Worm (Caenorhabditis elegans) whole organism, dauer: ENCODE results near the gene hhat-1.

Source experiments
- unc-62 ChIP-seq: sonication (generic microtip); optimal IDR thresholded peaks from 2 replicates; lab custom pipeline; 2017; ENCODE audit warnings: missing biosample characterization, missing genetic modification reagents, missing genetic modification characterization

The hhat-1 gene

DNA sequence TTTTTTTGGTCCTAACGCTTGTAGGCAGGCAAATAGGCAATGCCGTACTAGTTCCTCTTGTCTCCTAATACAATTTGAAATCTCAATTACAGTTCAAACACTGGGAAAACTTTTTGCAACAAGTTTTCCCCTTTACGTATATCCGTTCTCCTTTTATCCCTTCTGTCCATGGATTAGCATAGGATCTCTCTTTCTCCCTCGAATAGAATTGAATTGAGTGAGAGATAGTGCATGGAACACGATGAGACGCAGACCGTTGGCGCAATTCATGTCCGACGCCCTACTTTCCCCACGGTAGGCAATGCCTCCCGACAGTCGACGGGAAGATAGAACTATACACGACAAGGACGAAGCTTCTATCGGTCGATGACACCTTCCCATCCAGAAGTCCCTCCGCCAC, at the start of gene hhat-1:
hhat-1 (plus strand) TSS at position 301 of the 400 bp plus-strand sequence.
- no peak for TF ChIP-seq unc-62 (GFP tag; lab: Kevin White, UChicago)

DNA sequence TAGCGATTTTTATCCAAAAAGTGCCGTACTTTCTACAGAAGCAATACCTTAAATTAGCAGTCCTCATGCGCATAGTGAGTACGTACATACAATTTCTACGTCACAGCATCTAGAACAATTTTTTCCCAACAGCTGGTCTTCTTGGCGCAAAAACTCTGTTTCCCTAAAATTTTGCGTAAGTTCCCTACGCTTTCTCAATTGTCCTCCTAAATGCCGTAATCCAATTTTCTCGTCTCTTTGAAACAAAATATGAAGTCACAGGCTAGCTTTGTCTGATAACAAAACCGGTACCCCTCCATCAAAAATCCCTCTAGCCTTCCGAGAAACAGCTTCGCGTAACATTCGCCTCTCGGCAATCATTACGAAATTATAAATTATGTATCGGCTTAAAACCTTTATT, 45.4 kb upstream of the hhat-1 start, which contains the start of gene C38C6.3:
C38C6.3 (plus strand) TSS at position 301 of the 400 bp plus-strand sequence.
- no peak for TF ChIP-seq unc-62 (GFP tag; lab: Kevin White, UChicago)

- TF ChIP-seq unc-62 (GFP tag; lab: Kevin White, UChicago), result no peak
Measured at ce11 chrII:14634042-14634441, 44.2 kb upstream of the hhat-1 start.

DNA sequence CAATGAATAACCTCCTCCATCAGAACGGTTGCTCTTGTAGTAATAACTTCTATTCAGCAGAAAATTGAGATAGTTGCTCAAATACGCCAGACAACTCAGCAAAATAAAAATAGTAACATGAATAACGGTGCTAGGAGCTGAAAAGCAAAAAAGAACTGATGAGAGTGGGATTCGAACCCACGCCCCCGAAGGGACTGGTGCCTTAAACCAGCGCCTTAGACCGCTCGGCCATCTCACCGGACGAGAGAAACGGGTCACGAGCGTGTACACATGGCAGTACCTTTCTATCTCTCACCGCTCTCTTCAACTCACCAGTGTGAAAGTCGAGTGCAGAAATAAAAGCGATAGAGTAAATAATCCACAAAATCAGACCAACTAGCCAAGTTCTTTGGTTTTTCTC, 43.1 kb upstream of the hhat-1 start:
- no peak for TF ChIP-seq unc-62 (GFP tag; lab: Kevin White, UChicago)

ce11 chrII:14636737-14637136, 41.5 kb upstream of the hhat-1 start, which contains the start of gene sre-13:
Gene sre-13 (minus strand): TSS chrII:14636837.
- no peak for TF ChIP-seq unc-62 (GFP tag; lab: Kevin White, UChicago)

DNA sequence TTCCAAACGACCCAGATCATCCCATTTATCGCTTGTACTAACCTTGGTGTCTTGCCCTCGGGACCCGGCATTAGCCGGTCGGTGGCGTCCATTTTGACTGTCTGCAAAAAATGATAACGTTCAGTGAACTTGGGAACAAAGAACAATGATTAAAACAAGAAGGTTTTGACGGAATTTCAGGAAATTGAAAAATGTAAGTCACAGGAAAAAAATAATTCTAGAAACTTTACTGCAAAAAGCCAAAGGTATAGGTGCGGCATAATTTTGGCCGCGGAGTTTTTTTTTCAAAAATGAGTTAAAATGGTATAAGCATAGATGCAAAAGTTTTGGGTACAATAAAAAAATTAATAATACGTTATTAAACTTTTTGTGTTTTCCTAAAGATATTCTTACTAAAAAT, 34.3 kb upstream of the hhat-1 start, which contains the start of gene atgp-2:
atgp-2 (minus strand) TSS at position 101 of the 400 bp plus-strand sequence.
- no peak for TF ChIP-seq unc-62 (GFP tag; lab: Kevin White, UChicago)

DNA sequence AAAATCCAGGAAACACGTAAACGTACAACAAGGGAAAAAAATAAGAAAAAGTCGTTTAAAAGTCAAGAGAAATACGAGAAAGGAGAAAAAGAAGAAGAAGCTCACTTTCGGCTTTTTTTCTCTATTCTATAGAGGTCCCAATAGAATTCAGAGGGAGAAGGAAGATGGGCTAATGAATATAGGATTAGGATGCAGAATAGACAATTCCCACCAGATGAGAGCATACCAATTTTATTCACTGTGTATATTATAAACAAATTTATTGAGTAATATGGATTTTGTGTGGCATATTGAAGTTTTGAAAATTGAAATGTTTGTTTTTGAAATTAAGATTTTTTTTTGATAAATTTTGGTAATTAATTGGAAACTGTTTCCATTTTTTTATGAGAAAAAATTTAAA, 33.8 kb upstream of the hhat-1 start:
- no peak for TF ChIP-seq unc-62 (GFP tag; lab: Kevin White, UChicago)

DNA sequence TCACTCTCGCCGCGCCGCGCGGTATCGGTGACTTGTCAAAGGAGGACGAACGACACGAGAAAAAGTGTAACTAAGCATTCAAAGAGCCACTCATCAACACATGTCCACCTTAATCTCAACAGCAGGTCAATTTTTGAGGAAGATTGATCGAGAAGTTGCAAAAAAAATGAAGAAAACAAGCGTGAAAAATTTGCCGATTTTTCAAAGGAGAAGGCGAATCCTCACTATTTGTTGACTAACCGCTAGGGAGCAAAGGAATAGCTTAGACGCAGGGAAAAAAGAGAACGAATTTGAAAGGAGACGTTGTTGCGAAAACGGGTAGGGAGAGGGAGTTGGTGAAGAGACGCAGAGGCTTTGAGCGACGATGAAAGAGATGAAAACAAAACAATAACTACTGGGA, 33.0 kb upstream of the hhat-1 start:
- TF ChIP-seq unc-62 (GFP tag; lab: Kevin White, UChicago), result no peak

DNA sequence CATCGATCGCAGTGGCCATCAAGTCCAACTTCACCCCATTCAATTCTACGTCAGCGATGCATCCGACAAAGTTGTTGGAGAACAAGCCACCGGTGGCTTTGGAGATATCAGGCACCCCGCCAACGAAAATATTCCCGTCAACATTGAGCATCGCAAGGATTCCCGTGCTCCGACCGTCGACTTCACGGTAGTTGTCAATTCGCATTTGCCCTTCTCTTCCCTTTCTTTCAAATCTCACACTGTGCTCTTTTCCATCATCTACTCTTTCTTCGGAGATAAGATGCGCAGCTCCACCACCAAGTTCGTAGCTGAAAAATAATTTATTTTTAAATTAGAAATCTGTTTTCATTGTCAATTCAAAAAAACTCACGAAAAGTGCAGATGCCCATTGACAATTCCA, 30.7 kb upstream of the hhat-1 start:
- no peak for TF ChIP-seq unc-62 (GFP tag; lab: Kevin White, UChicago)

- no peak for TF ChIP-seq unc-62 (GFP tag; lab: Kevin White, UChicago)
Measured at ce11 chrII:14664647-14665518, 13.4 kb upstream of the hhat-1 start.

DNA sequence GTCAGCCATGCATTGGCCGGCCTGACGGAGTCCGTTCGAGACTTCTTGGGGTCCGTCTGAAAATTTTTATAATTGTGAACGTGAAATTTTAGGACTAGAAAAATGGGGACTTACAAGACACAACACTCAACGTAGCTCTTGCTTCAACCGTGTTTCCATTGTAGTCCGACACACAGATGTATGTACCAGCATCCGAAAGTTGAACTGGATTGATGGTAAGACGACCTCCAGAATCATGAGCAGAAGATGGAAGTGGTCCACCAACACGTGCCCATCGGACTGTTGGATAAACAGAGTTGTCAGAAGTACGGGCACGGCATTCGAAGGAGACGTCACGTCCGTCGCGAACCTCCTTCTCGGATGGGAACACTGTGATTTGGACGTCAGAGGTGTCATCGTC, 12.0 kb upstream of the hhat-1 start:
- no peak for TF ChIP-seq unc-62 (GFP tag; lab: Kevin White, UChicago)

DNA sequence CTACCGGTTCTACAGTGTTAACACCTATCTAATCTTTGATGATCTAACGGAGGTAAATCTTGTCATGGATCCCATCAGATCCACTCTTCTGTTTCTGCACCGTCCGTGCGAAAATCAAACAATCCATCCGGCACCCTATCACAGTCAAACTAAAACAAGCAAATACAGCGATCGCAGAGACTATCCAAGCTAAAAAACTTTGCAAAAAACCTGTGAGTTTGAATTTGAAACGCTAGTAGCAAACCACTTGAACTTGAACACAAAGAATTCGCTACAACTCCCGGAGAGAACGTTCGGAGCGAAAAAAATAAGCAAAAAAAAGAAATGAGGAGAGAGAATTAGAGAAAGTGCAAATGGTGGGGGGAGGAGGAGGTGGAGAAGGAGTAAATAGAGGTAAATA, 9.6 kb upstream of the hhat-1 start:
- TF ChIP-seq unc-62 (GFP tag; lab: Kevin White, UChicago), result no peak

DNA sequence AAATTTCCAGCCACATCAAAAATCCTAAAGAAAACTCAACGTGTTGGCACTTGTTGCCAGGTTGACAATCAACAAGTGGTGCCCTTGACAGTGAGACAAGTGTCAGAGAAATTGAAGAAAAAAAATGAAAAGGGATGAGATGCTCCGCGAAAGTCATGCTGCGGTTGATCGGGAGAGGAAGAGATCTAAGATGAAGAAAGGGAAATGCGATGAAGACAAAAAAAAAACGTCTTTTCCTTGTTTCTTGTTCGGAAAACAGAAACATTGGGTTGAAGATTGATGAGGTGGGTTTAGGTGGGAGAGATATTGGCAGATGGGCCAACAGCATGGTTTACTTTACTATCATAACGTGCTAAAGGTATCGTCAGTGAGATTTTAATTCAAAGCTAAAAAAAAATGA, 8.1 kb upstream of the hhat-1 start:
- TF ChIP-seq unc-62 (GFP tag; lab: Kevin White, UChicago), result no peak

ce11 chrII:14672095-14672494, 6.2 kb upstream of the hhat-1 start:
- TF ChIP-seq unc-62 (GFP tag; lab: Kevin White, UChicago), result no peak

DNA sequence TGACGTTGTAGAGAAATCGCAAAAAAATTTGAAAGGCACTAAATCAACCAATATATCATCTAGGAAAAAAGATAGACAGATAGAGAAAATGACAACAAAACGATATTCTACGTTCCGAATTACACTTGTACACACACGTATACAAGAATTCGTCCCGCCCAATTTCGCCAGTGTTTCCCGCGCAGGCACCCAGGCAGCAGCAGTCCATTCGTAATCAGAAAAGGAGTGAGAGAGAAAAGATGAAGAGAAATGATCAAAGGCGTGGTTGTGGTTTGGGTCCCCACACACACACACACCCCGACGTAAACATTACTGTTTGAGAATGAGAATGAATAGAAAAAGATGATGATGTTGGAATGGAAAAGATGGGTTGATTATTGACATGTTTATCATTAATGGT, 4.6 kb upstream of the hhat-1 start:
- TF ChIP-seq unc-62 (GFP tag; lab: Kevin White, UChicago), result no peak

ce11 chrII:14683646-14684045, 5.4 kb downstream of the hhat-1 start:
- TF ChIP-seq unc-62 (GFP tag; lab: Kevin White, UChicago), result no peak

ce11 chrII:14684377-14684776, 6.1 kb downstream of the hhat-1 start, which contains the start of gene unc-52:
Gene unc-52 (minus strand): TSS chrII:14684456.
- no peak for TF ChIP-seq unc-62 (GFP tag; lab: Kevin White, UChicago)
